Worm (Caenorhabditis elegans) whole organism, L2 larva: ENCODE results near the gene F54F12.1.

Experiments used
- ama-1 ChIP-seq: fragments of 150-350 bp; optimal IDR thresholded peaks from 2 replicates; lab custom pipeline; 2018; ENCODE audit warnings: inconsistent platforms
- ceh-82 ChIP-seq: fragments of 150-350 bp; optimal IDR thresholded peaks from 2 replicates; lab custom pipeline; 2014; ENCODE audit warnings: missing biosample characterization, missing genetic modification characterization
- lin-11 ChIP-seq: fragments of 150-350 bp; sonication (generic microtip); optimal IDR thresholded peaks from 2 replicates; lab custom pipeline; 2014; ENCODE audit warnings: missing biosample characterization, missing genetic modification characterization, inconsistent platforms, mixed read lengths
- mbf-1 ChIP-seq: sonication (generic microtip); optimal IDR thresholded peaks from 2 replicates; lab custom pipeline; 2017; ENCODE audit warnings: missing biosample characterization, missing genetic modification characterization
- skn-1 ChIP-seq: sonication (generic microtip); optimal IDR thresholded peaks from 2 replicates; lab custom pipeline; 2017; ENCODE audit warnings: missing biosample characterization, missing genetic modification characterization
- zag-1 ChIP-seq: fragments of 150-350 bp; optimal IDR thresholded peaks from 2 replicates; lab custom pipeline; 2014; ENCODE audit warnings: missing biosample characterization, missing genetic modification characterization

- no peak for TF ChIP-seq ceh-82 (tag; lab: Kevin White, UChicago)
- TF ChIP-seq mbf-1 (tag; lab: Kevin White, UChicago) = no peak
- no peak for TF ChIP-seq lin-11 (tag; lab: Kevin White, UChicago)
- no peak for TF ChIP-seq skn-1 (tag; lab: Kevin White, UChicago)
- TF ChIP-seq ama-1 (lab: Kevin White, UChicago) = no peak
- no peak for TF ChIP-seq zag-1
These were observed 27.3 kb downstream of the F54F12.1 start for ce11 chrIII:13027949-13028348.
